Fruit fly (Drosophila melanogaster) whole organism, embryonic: Measurements from ENCODE around the gene CG33641.

Experiments used
- Ada2b ChIP-seq: fragments of 200-800 bp; sonication (Bioruptor generic); IDR thresholded peaks from 2 replicates; pipeline ENCODE4 v1.3.6; 2022; ENCODE audit warnings: missing biosample characterization, missing genetic modification characterization
- Asciz ChIP-seq: fragments of 200-800 bp; sonication (Bioruptor generic); optimal IDR thresholded peaks from 2 replicates; lab custom pipeline; 2017; ENCODE audit warnings: missing biosample characterization, mild to moderate bottlenecking, missing genetic modification characterization, missing genetic modification reagents
- CG10267 ChIP-seq: fragments of 200-800 bp; sonication (Bioruptor generic); optimal IDR thresholded peaks from 2 replicates; lab custom pipeline; 2018; ENCODE audit warnings: missing biosample characterization, mild to moderate bottlenecking, missing genetic modification characterization, moderate library complexity
- CG10979 ChIP-seq: fragments of 200-800 bp; sonication (Bioruptor generic); optimal IDR thresholded peaks from 2 replicates; lab custom pipeline; 2018; ENCODE audit warnings: missing biosample characterization, mild to moderate bottlenecking, missing genetic modification characterization, moderate library complexity
- CG13287 ChIP-seq: fragments of 200-800 bp; sonication (Bioruptor generic); IDR thresholded peaks from 2 replicates; pipeline ENCODE4 v1.3.6; 2022; ENCODE audit warnings: missing biosample characterization, missing genetic modification characterization; ENCODE audit not compliant: partially characterized antibody
- CG15601 ChIP-seq: fragments of 200-800 bp; sonication (Bioruptor generic); optimal IDR thresholded peaks from 3 replicates; lab custom pipeline; 2019; ENCODE audit warnings: missing biosample characterization, mild to moderate bottlenecking, missing genetic modification characterization, moderate library complexity
- CG17361 ChIP-seq: fragments of 200-800 bp; sonication (Bioruptor generic); IDR thresholded peaks from 3 replicates; pipeline ENCODE4 v1.3.6; 2022; ENCODE audit warnings: missing biosample characterization, missing genetic modification characterization
- CG17385 ChIP-seq: fragments of 200-800 bp; sonication (Bioruptor generic); optimal IDR thresholded peaks from 3 replicates; lab custom pipeline; 2018; ENCODE audit warnings: missing biosample characterization, mild to moderate bottlenecking, missing genetic modification characterization
- CG1792 ChIP-seq: fragments of 200-800 bp; sonication (Bioruptor generic); optimal IDR thresholded peaks from 2 replicates; lab custom pipeline; 2016; ENCODE audit warnings: missing biosample characterization, missing genetic modification characterization
- CG18262 ChIP-seq: fragments of 200-800 bp; optimal IDR thresholded peaks from 3 replicates; lab custom pipeline; 2019; ENCODE audit warnings: missing biosample characterization, mild to moderate bottlenecking, missing genetic modification characterization, moderate library complexity
- CG2875 ChIP-seq: fragments of 200-800 bp; sonication (Bioruptor generic); optimal IDR thresholded peaks from 2 replicates; lab custom pipeline; 2017; ENCODE audit warnings: missing biosample characterization, mild to moderate bottlenecking, missing genetic modification characterization, missing genetic modification reagents
- CG32767 ChIP-seq: fragments of 200-800 bp; sonication (Bioruptor generic); IDR thresholded peaks from 2 replicates; pipeline ENCODE4 v1.3.6; 2022; ENCODE audit warnings: missing biosample characterization, missing genetic modification characterization
- CG32772 ChIP-seq: fragments of 200-800 bp; sonication (Bioruptor generic); IDR thresholded peaks from 2 replicates; pipeline ENCODE4 v1.3.6; 2022; ENCODE audit warnings: missing biosample characterization, missing genetic modification characterization
- CG6654 ChIP-seq: fragments of 200-800 bp; sonication (Bioruptor generic); optimal IDR thresholded peaks from 2 replicates; lab custom pipeline; 2017; ENCODE audit warnings: missing biosample characterization, mild to moderate bottlenecking, missing genetic modification characterization
- CG8924 ChIP-seq: fragments of 200-800 bp; optimal IDR thresholded peaks from 3 replicates; lab custom pipeline; 2019; ENCODE audit warnings: missing biosample characterization, mild to moderate bottlenecking, missing genetic modification characterization, moderate library complexity
- CG9437 ChIP-seq: fragments of 200-800 bp; sonication (Bioruptor generic); optimal IDR thresholded peaks from 2 replicates; lab custom pipeline; 2018; ENCODE audit warnings: missing biosample characterization, mild to moderate bottlenecking, missing genetic modification characterization
- D ChIP-seq, 2 experiments: fragments of 200-800 bp in 1 of 2; fragments of >200 bp in 1 of 2; sonication (Bioruptor generic) in 1 of 2; optimal IDR thresholded peaks; 2 replicates in 1 of 2; 3 replicates in 1 of 2; lab custom pipeline; 2017; ENCODE audit warnings: mild to moderate bottlenecking in 1 of 2, missing biosample characterization in 1 of 2, missing genetic modification characterization in 1 of 2, missing genetic modification reagents in 1 of 2
- D19A ChIP-seq: fragments of 200-800 bp; optimal IDR thresholded peaks from 3 replicates; lab custom pipeline; 2019; ENCODE audit warnings: missing biosample characterization, mild to moderate bottlenecking, missing genetic modification characterization, moderate library complexity
- Eip74EF ChIP-seq, 2 experiments: fragments of 200-800 bp in 1 of 2; fragments of >200 bp in 1 of 2; sonication (Bioruptor generic) in 1 of 2; optimal IDR thresholded peaks; 2 replicates each; lab custom pipeline; 2017 to 2019; ENCODE audit warnings: missing biosample characterization in 2 of 2, missing genetic modification characterization in 2 of 2, mild to moderate bottlenecking in 1 of 2, moderate library complexity in 1 of 2
- H15 ChIP-seq: fragments of 200-800 bp; sonication (Bioruptor generic); IDR thresholded peaks from 3 replicates; pipeline ENCODE4 v1.3.6; 2022; ENCODE audit warnings: missing biosample characterization, missing genetic modification characterization
- Max ChIP-seq: fragments of 200-800 bp; sonication (Bioruptor generic); optimal IDR thresholded peaks from 2 replicates; lab custom pipeline; 2016; ENCODE audit warnings: missing biosample characterization, mild to moderate bottlenecking, missing genetic modification characterization
- Poxn ChIP-seq: fragments of 200-800 bp; sonication (Bioruptor generic); IDR thresholded peaks from 2 replicates; pipeline ENCODE4 v1.3.6; 2022; ENCODE audit warnings: missing biosample characterization, missing genetic modification characterization
- Sox100B ChIP-seq: fragments of 200-800 bp; sonication (Bioruptor generic); optimal IDR thresholded peaks from 3 replicates; lab custom pipeline; 2018; ENCODE audit warnings: missing biosample characterization, mild to moderate bottlenecking, missing genetic modification characterization
- Sox102F ChIP-seq: fragments of 200-800 bp; sonication (Bioruptor generic); optimal IDR thresholded peaks from 2 replicates; lab custom pipeline; 2018; ENCODE audit warnings: missing biosample characterization, mild to moderate bottlenecking, missing genetic modification characterization, moderate library complexity
- Sry-δ ChIP-seq: fragments of 200-800 bp; sonication (Bioruptor generic); optimal IDR thresholded peaks from 2 replicates; lab custom pipeline; 2016; ENCODE audit warnings: missing biosample characterization, missing genetic modification characterization
- Ssrp ChIP-seq: fragments of 200-800 bp; sonication (Bioruptor generic); optimal IDR thresholded peaks from 2 replicates; lab custom pipeline; 2018; ENCODE audit warnings: missing biosample characterization, mild to moderate bottlenecking, missing genetic modification characterization, moderate library complexity
- ase ChIP-seq: fragments of 200-800 bp; sonication (Bioruptor generic); IDR thresholded peaks from 3 replicates; pipeline ENCODE4 v1.3.6; 2022; ENCODE audit warnings: missing biosample characterization, missing genetic modification characterization
- bcd ChIP-seq: fragments of 200-800 bp; sonication (Bioruptor generic); optimal IDR thresholded peaks from 2 replicates; lab custom pipeline; 2017; ENCODE audit warnings: missing biosample characterization, mild to moderate bottlenecking, missing genetic modification characterization
- dmrt99B ChIP-seq: fragments of 200-800 bp; sonication (Bioruptor generic); optimal IDR thresholded peaks from 2 replicates; lab custom pipeline; 2018; ENCODE audit warnings: missing biosample characterization, mild to moderate bottlenecking, missing genetic modification characterization, moderate library complexity
- ewg ChIP-seq: fragments of 200-800 bp; sonication (Bioruptor generic); optimal IDR thresholded peaks from 3 replicates; lab custom pipeline; 2017; ENCODE audit warnings: mild to moderate bottlenecking, missing biosample characterization, missing genetic modification reagents, missing genetic modification characterization
- fd102C ChIP-seq: fragments of 200-800 bp; sonication (Bioruptor generic); optimal IDR thresholded peaks from 2 replicates; lab custom pipeline; 2018; ENCODE audit warnings: missing biosample characterization, mild to moderate bottlenecking, missing genetic modification characterization, moderate library complexity
- fd96Cb ChIP-seq: fragments of 200-800 bp; sonication (Bioruptor generic); optimal IDR thresholded peaks from 2 replicates; lab custom pipeline; 2018; ENCODE audit warnings: missing biosample characterization, mild to moderate bottlenecking, missing genetic modification characterization, moderate library complexity
- gcm ChIP-seq: fragments of 200-800 bp; sonication (Bioruptor generic); optimal IDR thresholded peaks from 2 replicates; lab custom pipeline; 2019; ENCODE audit warnings: missing biosample characterization, mild to moderate bottlenecking, missing genetic modification characterization, moderate library complexity
- ind ChIP-seq: fragments of 200-800 bp; sonication (Bioruptor generic); optimal IDR thresholded peaks from 3 replicates; lab custom pipeline; 2016; ENCODE audit warnings: missing biosample characterization, missing genetic modification characterization
- kni ChIP-seq: fragments of 200-800 bp; sonication (Bioruptor generic); optimal IDR thresholded peaks from 3 replicates; lab custom pipeline; 2017; ENCODE audit warnings: mild to moderate bottlenecking, missing biosample characterization, missing genetic modification reagents, missing genetic modification characterization
- lmd ChIP-seq: fragments of 200-800 bp; sonication (Bioruptor generic); IDR thresholded peaks from 2 replicates; pipeline ENCODE4 v1.3.6; 2022; ENCODE audit warnings: missing biosample characterization, missing genetic modification characterization
- luna ChIP-seq: fragments of 200-800 bp; sonication (Bioruptor generic); optimal IDR thresholded peaks from 2 replicates; lab custom pipeline; 2016; ENCODE audit warnings: missing biosample characterization, missing genetic modification characterization
- nerfin-1 ChIP-seq: fragments of 200-800 bp; sonication (Bioruptor generic); optimal IDR thresholded peaks from 3 replicates; lab custom pipeline; 2019; ENCODE audit warnings: missing biosample characterization, mild to moderate bottlenecking, missing genetic modification characterization, moderate library complexity
- odd ChIP-seq: fragments of 200-800 bp; sonication (Bioruptor generic); optimal IDR thresholded peaks from 2 replicates; lab custom pipeline; 2017; ENCODE audit warnings: missing biosample characterization, mild to moderate bottlenecking, missing genetic modification characterization
- onecut ChIP-seq: fragments of 200-800 bp; sonication (Bioruptor generic); IDR thresholded peaks from 2 replicates; pipeline ENCODE4 v1.3.6; 2022; ENCODE audit warnings: missing biosample characterization, missing genetic modification characterization
- sim ChIP-seq: fragments of 200-800 bp; sonication (Bioruptor generic); IDR thresholded peaks from 2 replicates; pipeline ENCODE4 v1.3.6; 2022; ENCODE audit warnings: missing biosample characterization, missing genetic modification characterization
- sisA ChIP-seq: fragments of 200-800 bp; sonication (Bioruptor generic); IDR thresholded peaks from 2 replicates; pipeline ENCODE4 v1.3.6; 2022; ENCODE audit warnings: missing biosample characterization, missing genetic modification characterization
- sna ChIP-seq: fragments of 200-800 bp; sonication (Bioruptor generic); IDR thresholded peaks from 2 replicates; pipeline ENCODE4 v1.3.6; 2022; ENCODE audit warnings: missing biosample characterization, missing genetic modification characterization; ENCODE audit not compliant: partially characterized antibody
- sqz ChIP-seq: fragments of 200-800 bp; sonication (Bioruptor generic); optimal IDR thresholded peaks from 3 replicates; lab custom pipeline; 2018; ENCODE audit warnings: missing biosample characterization, mild to moderate bottlenecking, missing genetic modification characterization
- stc ChIP-seq: fragments of 200-800 bp; sonication (Bioruptor generic); IDR thresholded peaks from 2 replicates; pipeline ENCODE4 v1.3.6; 2022; ENCODE audit warnings: missing biosample characterization, missing genetic modification characterization
- tin ChIP-seq: fragments of 200-800 bp; sonication (Bioruptor generic); optimal IDR thresholded peaks from 3 replicates; lab custom pipeline; 2016; ENCODE audit warnings: missing biosample characterization, missing genetic modification characterization
- twi ChIP-seq: fragments of 200-800 bp; optimal IDR thresholded peaks from 2 replicates; lab custom pipeline; 2019; ENCODE audit warnings: missing biosample characterization, mild to moderate bottlenecking, missing genetic modification characterization, moderate library complexity
- zfh1 ChIP-seq: fragments of 200-800 bp; sonication (Bioruptor generic); IDR thresholded peaks from 3 replicates; pipeline ENCODE4 v1.3.6; 2022; ENCODE audit warnings: missing biosample characterization, missing genetic modification characterization

Gene CG33641

dm6 chr2L:13570982-13571426 is 42.2 kb downstream of the CG33641 start (continued):
- TF ChIP-seq CG10979 (tag; lab: Kevin White, UChicago) (peak; percentile 55), CG13287 (no peak), Poxn (GFP tag; lab: Robert Waterston, UW) (no peak), CG17361 (GFP tag; lab: Robert Waterston, UW) (peak; percentile 75; the same call in 2 of the 3 replicates), CG6654 (GFP tag; lab: Kevin White, UChicago) (peak; percentile 10), lmd (GFP tag; lab: Robert Waterston, UW) (peak; percentile 19; the same call in 1 of the 2 replicates), CG32767 (GFP tag; lab: Robert Waterston, UW) (0 out of 2 replicates have a peak, but pooled peaks have one; percentile 9), Ada2b (GFP tag; lab: Robert Waterston, UW) (peak; percentile 5; the same call in 1 of the 2 replicates), tin (GFP tag; lab: Kevin White, UChicago) (peak; percentile 1), dmrt99B (tag; lab: Kevin White, UChicago) (peak; percentile 63), twi (tag; lab: Kevin White, UChicago) (no peak), ewg (GFP tag; lab: Kevin White, UChicago) (peak; percentile 9), CG2875 (peak; percentile 21), kni (no peak), CG15601 (tag; lab: Kevin White, UChicago) (peak; percentile 1), Max (GFP tag; lab: Kevin White, UChicago) (peak; percentile 4), luna (GFP tag; lab: Kevin White, UChicago) (no peak), nerfin-1 (peak; percentile 37), Asciz (peak; percentile 39), fd102C (GFP tag; lab: Kevin White, UChicago) (no peak), onecut (GFP tag; lab: Robert Waterston, UW) (0 out of 2 replicates have a peak, but pooled peaks have one; percentile 14), CG18262 (tag; lab: Kevin White, UChicago) (peak; percentile 61), Sry-δ (GFP tag; lab: Kevin White, UChicago) (no peak), stc (GFP tag; lab: Robert Waterston, UW) (no peak; the same call in 1 of the 2 replicates), odd (peak; percentile 4), sim (GFP tag; lab: Robert Waterston, UW) (no peak), sqz (GFP tag; lab: Kevin White, UChicago) (peak; percentile 21), CG8924 (no peak), CG32772 (GFP tag; lab: Robert Waterston, UW) (0 out of 2 replicates have a peak, but pooled peaks have one; percentile 1), gcm (peak; percentile 36), sna (GFP tag; lab: Robert Waterston, UW) (no peak), ase (GFP tag; lab: Robert Waterston, UW) (peak; percentile 43; the same call in 1 of the 3 replicates), sisA (0 out of 2 replicates have a peak, but pooled peaks have one; percentile 18), Sox102F (GFP tag; lab: Kevin White, UChicago) (peak; percentile 70), CG1792 (GFP tag; lab: Kevin White, UChicago) (no peak), Sox100B (peak; percentile 53), bcd (peak; percentile 28), D19A (tag; lab: Kevin White, UChicago) (peak; percentile 28), D (optimal IDR thresholded peaks at IDR 0.05; lab: Kevin White, UChicago) (no peak), D (GFP tag; optimal IDR thresholded peaks at IDR 0.05; lab: Kevin White, UChicago) (peak; percentile 46), Eip74EF (GFP tag; optimal IDR thresholded peaks at IDR 0.05; lab: Kevin White, UChicago) (peak in 1 of 2 experiments; percentile 12), CG17385 (GFP tag; lab: Kevin White, UChicago) (peak; percentile 20), CG9437 (GFP tag; lab: Kevin White, UChicago) (peak; percentile 23), H15 (GFP tag; lab: Robert Waterston, UW) (0 out of 3 replicates have a peak, but pooled peaks have one; percentile 22), zfh1 (GFP tag; lab: Robert Waterston, UW) (0 out of 3 replicates have a peak, but pooled peaks have one; percentile 23), Ssrp (tag; lab: Kevin White, UChicago) (peak; percentile 31), fd96Cb (tag; lab: Kevin White, UChicago) (peak; percentile 35), ind (GFP tag; lab: Kevin White, UChicago) (peak; percentile 4), CG10267 (tag; lab: Kevin White, UChicago) (peak; percentile 34)
